Worm (Caenorhabditis elegans): Measurements from ENCODE around the gene F41C3.1.

The F41C3.1 gene

ce11 chrII:4741527-4742187 is 10.4 kb upstream of the F41C3.1 start, which contains the start of gene acs-11:
acs-11 (plus strand) TSS chrII:4742137.
- no peak for TF ChIP-seq unc-62 (GFP tag; optimal IDR thresholded peaks at IDR 0.05)

ce11 chrII:4745281-4745680 is 6.8 kb upstream of the F41C3.1 start:
- TF ChIP-seq unc-62 (GFP tag; optimal IDR thresholded peaks at IDR 0.05) = no peak

ce11 chrII:4747063-4747462 is 5.0 kb upstream of the F41C3.1 start:
- TF ChIP-seq unc-62 (GFP tag; optimal IDR thresholded peaks at IDR 0.05) = no peak

ce11 chrII:4747697-4748096 is 4.4 kb upstream of the F41C3.1 start:
- TF ChIP-seq unc-62 (GFP tag; optimal IDR thresholded peaks at IDR 0.05) = no peak

- TF ChIP-seq unc-62 (GFP tag; optimal IDR thresholded peaks at IDR 0.05) = no peak
Measured at ce11 chrII:4748374-4748773, 3.7 kb upstream of the F41C3.1 start.

- no peak for TF ChIP-seq unc-62 (GFP tag; optimal IDR thresholded peaks at IDR 0.05)
Measured at ce11 chrII:4749581-4749980, 2.5 kb upstream of the F41C3.1 start, which contains the start of gene F41C3.2. F41C3.2 (plus strand) TSS chrII:4749968.

ce11 chrII:4753133-4753532 is 1.0 kb downstream of the F41C3.1 start, which contains the start of gene C27D9.1:
C27D9.1 (plus strand) TSS chrII:4753413.
- TF ChIP-seq unc-62 (GFP tag; optimal IDR thresholded peaks at IDR 0.05) = no peak

- no peak for TF ChIP-seq unc-62 (GFP tag; optimal IDR thresholded peaks at IDR 0.05)
Measured at ce11 chrII:4755654-4756053, 3.5 kb downstream of the F41C3.1 start.

- no peak for TF ChIP-seq unc-62 (GFP tag; optimal IDR thresholded peaks at IDR 0.05)
Measured at ce11 chrII:4756751-4757150, 4.6 kb downstream of the F41C3.1 start, which contains the start of gene C27D9.2. C27D9.2 (minus strand) TSS chrII:4756851.

ce11 chrII:4758462-4758861 is 6.4 kb downstream of the F41C3.1 start, which contains the start of gene F26G1.3:
F26G1.3 (plus strand) TSS chrII:4758762.
- no peak for TF ChIP-seq unc-62 (GFP tag; optimal IDR thresholded peaks at IDR 0.05)

- TF ChIP-seq unc-62 (GFP tag; optimal IDR thresholded peaks at IDR 0.05) = no peak
Measured at ce11 chrII:4759835-4760234, 7.7 kb downstream of the F41C3.1 start.

- no peak for TF ChIP-seq unc-62 (GFP tag; optimal IDR thresholded peaks at IDR 0.05)
Measured at ce11 chrII:4761020-4761419, 8.9 kb downstream of the F41C3.1 start.

- no peak for TF ChIP-seq unc-62 (GFP tag; optimal IDR thresholded peaks at IDR 0.05)
Measured at ce11 chrII:4762574-4763285, 10.6 kb downstream of the F41C3.1 start, which contains the start of gene F26G1.2. F26G1.2 (plus strand) TSS chrII:4763081.

- TF ChIP-seq unc-62 (GFP tag; optimal IDR thresholded peaks at IDR 0.05) = no peak
Measured at ce11 chrII:4766284-4766683, 14.2 kb downstream of the F41C3.1 start, which contains the start of gene ttm-2. ttm-2 (minus strand) TSS chrII:4766384.

ce11 chrII:4767612-4768011 is 15.5 kb downstream of the F41C3.1 start:
- no peak for TF ChIP-seq unc-62 (GFP tag; optimal IDR thresholded peaks at IDR 0.05)

- TF ChIP-seq unc-62 (GFP tag; optimal IDR thresholded peaks at IDR 0.05) = no peak
Measured at ce11 chrII:4769096-4769495, 17.0 kb downstream of the F41C3.1 start.

ce11 chrII:4769886-4770285 is 17.8 kb downstream of the F41C3.1 start:
- TF ChIP-seq unc-62 (GFP tag; optimal IDR thresholded peaks at IDR 0.05) = no peak

Data from whole organism, dauer.